Fruit fly (Drosophila melanogaster) Kc167 (cell line): ENCODE results near the gene CG42729.

ENCODE experiments used
- h ChIP-seq: fragments of >200 bp; optimal IDR thresholded peaks from 3 replicates; lab custom pipeline; 2018; ENCODE audit warnings: missing external identifiers
- insv ChIP-seq: fragments of >200 bp; optimal IDR thresholded peaks from 3 replicates; lab custom pipeline; 2018; ENCODE audit warnings: missing external identifiers
- psq ChIP-seq: fragments of >200 bp; optimal IDR thresholded peaks from 2 replicates; lab custom pipeline; 2017; ENCODE audit warnings: missing external identifiers

dm6 chr3L:15504687-15505086 is 22.6 kb downstream of the CG42729 start, which contains the start of gene CG7857:
- TF ChIP-seq psq, result no peak
- TF ChIP-seq insv (lab: Kevin White, UChicago), result no peak
- no peak for TF ChIP-seq h (lab: Kevin White, UChicago)
